Worm (Caenorhabditis elegans): ENCODE results near the gene fbxa-5.

- TF ChIP-seq pqm-1 (tag; optimal IDR thresholded peaks at IDR 0.05): no peak
- no peak for TF ChIP-seq che-1 (tag; optimal IDR thresholded peaks at IDR 0.05)
- no peak for TF ChIP-seq lin-11 (tag; optimal IDR thresholded peaks at IDR 0.05)
- no peak for TF ChIP-seq zip-5 (tag; optimal IDR thresholded peaks at IDR 0.05)
- no peak for TF ChIP-seq nhr-232 (tag; optimal IDR thresholded peaks at IDR 0.05)
- no peak for TF ChIP-seq dve-1 (tag; optimal IDR thresholded peaks at IDR 0.05)
- TF ChIP-seq ets-4 (tag; optimal IDR thresholded peaks at IDR 0.05): no peak
- TF ChIP-seq ama-1 (optimal IDR thresholded peaks at IDR 0.05): no peak
- TF ChIP-seq pha-4 (tag; optimal IDR thresholded peaks at IDR 0.05): no peak
- no peak for TF ChIP-seq C38D4.7 (GFP tag; optimal IDR thresholded peaks at IDR 0.05)
- no peak for TF ChIP-seq T23F11.4 (GFP tag; optimal IDR thresholded peaks at IDR 0.05)
Observed at ce11 chrIII:1297604-1298003, 42.5 kb downstream of the fbxa-5 start, which contains the start of gene fbxa-28.

Measured in whole organism, late embryonic.